Fruit fly (Drosophila melanogaster) whole organism, pupa: ENCODE results near the gene CG14286.

Experiments used
- CG12605 ChIP-seq: fragments of 200-800 bp; sonication (Bioruptor generic); IDR thresholded peaks from 2 replicates; pipeline ENCODE4 v1.3.6; 2022; ENCODE audit warnings: missing biosample characterization, missing genetic modification characterization
- CG15710 ChIP-seq: fragments of 200-800 bp; sonication (Bioruptor generic); optimal IDR thresholded peaks from 2 replicates; lab custom pipeline; 2018; ENCODE audit warnings: missing biosample characterization, mild to moderate bottlenecking, missing genetic modification characterization, moderate library complexity
- CG32121 ChIP-seq: fragments of 200-800 bp; sonication (Bioruptor generic); IDR thresholded peaks from 2 replicates; pipeline ENCODE4 v1.3.6; 2022; ENCODE audit warnings: missing biosample characterization, missing genetic modification characterization
- EcR ChIP-seq: fragments of 200-800 bp; sonication (Bioruptor generic); optimal IDR thresholded peaks from 3 replicates; lab custom pipeline; 2019; ENCODE audit warnings: missing biosample characterization, missing genetic modification characterization, mild to moderate bottlenecking, moderate library complexity, missing genetic modification reagents
- Ets98B ChIP-seq: fragments of 200-800 bp; sonication (Bioruptor generic); IDR thresholded peaks from 2 replicates; pipeline ENCODE4 v1.3.6; 2022; ENCODE audit warnings: missing biosample characterization, missing genetic modification characterization
- Pif1B ChIP-seq: fragments of 200-800 bp; sonication (Bioruptor generic); optimal IDR thresholded peaks from 3 replicates; lab custom pipeline; 2016; ENCODE audit warnings: missing biosample characterization, missing genetic modification characterization
- Snoo ChIP-seq: fragments of 200-800 bp; sonication (Bioruptor generic); optimal IDR thresholded peaks from 3 replicates; lab custom pipeline; 2017; ENCODE audit warnings: missing biosample characterization, mild to moderate bottlenecking, missing genetic modification characterization, inconsistent platforms
- fd96Ca ChIP-seq: fragments of 200-800 bp; sonication (Bioruptor generic); IDR thresholded peaks from 3 replicates; pipeline ENCODE4 v1.3.6; 2022; ENCODE audit warnings: missing biosample characterization, missing genetic modification characterization
- rn ChIP-seq: fragments of 200-800 bp; sonication (Bioruptor generic); IDR thresholded peaks from 2 replicates; pipeline ENCODE4 v1.3.6; 2022; ENCODE audit warnings: missing biosample characterization, missing genetic modification characterization

dm6 chr3R:19011885-19012284 lies 12.0 kb upstream of the CG14286 start:
- TF ChIP-seq CG15710 (tag; lab: Kevin White, UChicago): no peak
- TF ChIP-seq Snoo (tag; lab: Kevin White, UChicago): no peak
- TF ChIP-seq CG32121 (GFP tag; lab: Robert Waterston, UW): no peak
- TF ChIP-seq rn (GFP tag; lab: Robert Waterston, UW): no peak
- TF ChIP-seq Pif1B (GFP tag; lab: Kevin White, UChicago): no peak
- no peak for TF ChIP-seq EcR (GFP tag; lab: Kevin White, UChicago)
- no peak for TF ChIP-seq CG12605 (GFP tag; lab: Robert Waterston, UW)
- no peak for TF ChIP-seq Ets98B (GFP tag; lab: Robert Waterston, UW)
- no peak for TF ChIP-seq fd96Ca
